Fruit fly (Drosophila melanogaster) whole organism, embryonic: Measurements from ENCODE around the gene CG8369.

ENCODE experiments used
- Atf3 ChIP-seq: fragments of 200-800 bp; sonication (Bioruptor generic); optimal IDR thresholded peaks from 3 replicates; lab custom pipeline; 2016; ENCODE audit warnings: missing biosample characterization, missing genetic modification characterization
- CG8944 ChIP-seq: fragments of 200-800 bp; sonication (Bioruptor generic); optimal IDR thresholded peaks from 3 replicates; lab custom pipeline; 2016; ENCODE audit warnings: missing biosample characterization, missing genetic modification characterization
- Dfd ChIP-seq, 2 experiments: fragments of >200 bp; optimal IDR thresholded peaks; 2 replicates each; lab custom pipeline; 2017; ENCODE audit warnings: missing biosample characterization in 2 of 2, missing genetic modification characterization in 2 of 2
- E2f1 ChIP-seq: fragments of 200-800 bp; sonication (Bioruptor generic); IDR thresholded peaks from 2 replicates; pipeline ENCODE4 v1.3.6; 2022; ENCODE audit warnings: missing biosample characterization, missing genetic modification characterization
- Hr51 ChIP-seq, 2 experiments: fragments of 200-800 bp; sonication (Bioruptor generic); optimal IDR thresholded peaks; 2 replicates in 1 of 2; 3 replicates in 1 of 2; lab custom pipeline; 2016 to 2018; ENCODE audit warnings: missing biosample characterization in 2 of 2, missing genetic modification characterization in 2 of 2, mild to moderate bottlenecking in 1 of 2, moderate library complexity in 1 of 2
- Oaz ChIP-seq: fragments of 200-800 bp; sonication (Bioruptor generic); IDR thresholded peaks from 2 replicates; pipeline ENCODE4 v1.3.6; 2022; ENCODE audit warnings: missing biosample characterization, missing genetic modification characterization
- abd-A ChIP-seq: fragments of 200-800 bp; sonication (Bioruptor generic); optimal IDR thresholded peaks from 3 replicates; lab custom pipeline; 2019; ENCODE audit warnings: missing biosample characterization, mild to moderate bottlenecking, missing genetic modification characterization, moderate library complexity
- amos ChIP-seq: fragments of 200-800 bp; sonication (Bioruptor generic); IDR thresholded peaks from 2 replicates; pipeline ENCODE4 v1.3.6; 2022; ENCODE audit warnings: missing biosample characterization, missing genetic modification characterization; ENCODE audit not compliant: partially characterized antibody
- tap ChIP-seq: fragments of 200-800 bp; optimal IDR thresholded peaks from 3 replicates; lab custom pipeline; 2019; ENCODE audit warnings: missing biosample characterization, mild to moderate bottlenecking, missing genetic modification characterization, moderate library complexity

DNA sequence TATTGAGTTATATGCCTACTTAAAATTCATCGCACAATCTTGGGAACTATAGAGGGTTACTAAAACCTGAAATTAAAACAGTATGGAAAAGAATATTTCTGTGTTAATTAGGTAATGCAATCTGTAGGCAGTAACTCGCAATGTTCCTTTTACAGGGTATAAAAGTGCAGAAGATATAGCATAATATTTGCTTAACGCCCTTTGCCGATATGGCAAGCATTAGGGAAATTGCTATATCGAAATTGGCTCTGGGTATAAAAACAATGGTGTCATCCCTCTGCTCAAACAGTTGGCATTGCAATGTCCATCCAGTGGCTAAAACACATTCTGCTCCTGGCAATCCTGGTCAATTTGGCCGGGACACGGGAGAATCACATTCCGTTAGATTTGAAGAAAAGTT is 27.4 kb upstream of the CG8369 start, which contains the start of gene Ir85a:
- no peak for TF ChIP-seq tap (tag; lab: Kevin White, UChicago)
- TF ChIP-seq Atf3 (GFP tag; lab: Kevin White, UChicago) = no peak
- no peak for TF ChIP-seq Oaz (GFP tag; lab: Robert Waterston, UW)
- TF ChIP-seq abd-A (tag; lab: Kevin White, UChicago) = no peak
- no peak for TF ChIP-seq Hr51 (GFP tag; optimal IDR thresholded peaks at IDR 0.05; lab: Kevin White, UChicago)
- TF ChIP-seq amos (GFP tag; lab: Robert Waterston, UW) = no peak
- TF ChIP-seq CG8944 (GFP tag; lab: Kevin White, UChicago) = no peak
- no peak for TF ChIP-seq Dfd (GFP tag; optimal IDR thresholded peaks at IDR 0.05; lab: Kevin White, UChicago)
- no peak for TF ChIP-seq E2f1
